Worm (Caenorhabditis elegans): ENCODE results near the gene C28H8.2.

DNA sequence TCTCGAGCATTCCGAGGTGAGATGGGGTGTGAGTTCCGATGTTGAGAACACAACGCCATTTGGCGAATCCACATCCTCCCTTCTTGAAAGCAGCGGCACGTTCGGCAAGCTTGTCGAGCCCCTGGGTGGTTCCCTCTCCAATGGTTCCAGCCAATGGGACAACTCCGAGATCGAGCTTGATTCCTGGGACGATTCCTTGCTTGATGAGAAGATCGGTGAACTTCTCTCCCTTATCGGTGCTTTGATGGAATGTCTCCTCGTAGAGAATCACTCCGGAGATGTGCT, 44.8 kb upstream of the C28H8.2 start:
- TF ChIP-seq mep-1 (tag; optimal IDR thresholded peaks at IDR 0.05) (no peak), unc-62 (GFP tag; optimal IDR thresholded peaks at IDR 0.05) (no peak), snpc-4 (tag; optimal IDR thresholded peaks at IDR 0.05) (no peak)
